Worm (Caenorhabditis elegans) whole organism, early embryonic: ENCODE measurements around the gene F53A9.8.
A peak's percentile ranks its signal among the peaks of the same experiment; 100 is the strongest.

Source experiments
- B0310.2 ChIP-seq: sonication (generic microtip); optimal IDR thresholded peaks from 2 replicates; lab custom pipeline; 2016; ENCODE audit warnings: mild to moderate bottlenecking, missing genetic modification characterization, missing compliant biosample characterization
- F13C5.2 ChIP-seq: sonication (generic microtip); optimal IDR thresholded peaks from 2 replicates; lab custom pipeline; 2017; ENCODE audit warnings: mild to moderate bottlenecking, missing genetic modification characterization, inconsistent platforms, missing compliant biosample characterization
- aly-1 ChIP-seq: sonication (generic microtip); optimal IDR thresholded peaks from 2 replicates; lab custom pipeline; 2016; ENCODE audit warnings: missing genetic modification characterization, missing compliant biosample characterization
- ama-1 ChIP-seq: fragments of 150-350 bp; optimal IDR thresholded peaks from 2 replicates; lab custom pipeline; 2014
- ceh-13 ChIP-seq: fragments of 200-800 bp; sonication (Bioruptor generic); optimal IDR thresholded peaks from 2 replicates; lab custom pipeline; 2018; ENCODE audit warnings: mild to moderate bottlenecking, missing genetic modification characterization, missing compliant biosample characterization
- ceh-36 ChIP-seq: sonication (generic microtip); optimal IDR thresholded peaks from 2 replicates; lab custom pipeline; 2016; ENCODE audit warnings: missing genetic modification characterization, inconsistent platforms, missing compliant biosample characterization
- ets-7 ChIP-seq: sonication (generic microtip); optimal IDR thresholded peaks from 2 replicates; lab custom pipeline; 2016; ENCODE audit warnings: missing genotype, missing genetic modification characterization, missing compliant biosample characterization
- flt-1 ChIP-seq: fragments of 200-800 bp; sonication (Bioruptor generic); IDR thresholded peaks from 2 replicates; pipeline ENCODE4 v1.3.6; 2022; ENCODE audit warnings: missing genetic modification characterization, missing compliant biosample characterization
- hmbx-1 ChIP-seq: sonication (generic microtip); optimal IDR thresholded peaks from 2 replicates; lab custom pipeline; 2016; ENCODE audit warnings: mild to moderate bottlenecking, missing genetic modification characterization, missing compliant biosample characterization
- hmg-4 ChIP-seq: fragments of 200-800 bp; sonication (Bioruptor generic); optimal IDR thresholded peaks from 2 replicates; lab custom pipeline; 2018; ENCODE audit warnings: mild to moderate bottlenecking, missing genetic modification characterization, missing compliant biosample characterization
- hnd-1 ChIP-seq: sonication (generic microtip); optimal IDR thresholded peaks from 2 replicates; lab custom pipeline; 2016; ENCODE audit warnings: missing genetic modification characterization, missing compliant biosample characterization
- pes-1 ChIP-seq: fragments of 200-800 bp; sonication (Bioruptor generic); IDR thresholded peaks from 2 replicates; pipeline ENCODE4 v1.3.6; 2022; ENCODE audit warnings: missing genetic modification reagents, missing genetic modification characterization, missing compliant biosample characterization
- scrt-1 ChIP-seq: fragments of 200-800 bp; sonication (Bioruptor generic); IDR thresholded peaks from 2 replicates; pipeline ENCODE4 v1.3.6; 2022; ENCODE audit warnings: missing genetic modification characterization, missing compliant biosample characterization
- sea-1 ChIP-seq: fragments of 200-800 bp; sonication (Bioruptor generic); conservative IDR thresholded peaks from 2 replicates; pipeline ENCODE4 v1.3.6; 2022; ENCODE audit warnings: missing genetic modification characterization, missing compliant biosample characterization
- tbx-11 ChIP-seq: fragments of 200-800 bp; sonication (Bioruptor generic); IDR thresholded peaks from 2 replicates; pipeline ENCODE4 v1.3.6; 2022; ENCODE audit warnings: missing genetic modification characterization, missing compliant biosample characterization
- tbx-37 ChIP-seq: fragments of 200-800 bp; sonication (Bioruptor generic); conservative IDR thresholded peaks from 2 replicates; pipeline ENCODE4 v1.3.6; 2022; ENCODE audit warnings: missing genetic modification reagents, missing genetic modification characterization, missing compliant biosample characterization
- tra-4 ChIP-seq: sonication (generic microtip); optimal IDR thresholded peaks from 2 replicates; lab custom pipeline; 2017; ENCODE audit warnings: missing genetic modification characterization, missing compliant biosample characterization

The F53A9.8 gene

DNA sequence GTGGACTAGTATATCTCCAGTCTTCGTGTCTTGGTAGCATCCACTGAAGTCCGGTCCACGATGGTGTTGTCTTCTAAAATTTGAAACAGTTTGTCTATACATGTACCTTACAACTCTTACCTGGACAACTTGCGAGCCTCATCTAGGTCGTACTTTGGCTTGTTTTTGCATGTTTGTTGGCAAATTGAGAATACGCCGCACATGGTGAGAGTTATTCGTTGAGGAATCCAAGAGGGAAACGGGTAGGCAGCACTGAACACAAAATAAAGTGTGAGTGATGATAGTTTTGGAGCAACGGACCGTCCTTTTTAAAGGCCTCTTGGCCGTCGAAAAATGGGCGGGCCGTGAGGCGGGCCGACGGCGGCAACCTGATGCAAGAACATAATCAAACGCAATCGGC is 32.0 kb upstream of the F53A9.8 start, which contains the start of gene asns-2:
asns-2 (minus strand) TSS at position 282 of the 400 bp plus-strand sequence.
- TF ChIP-seq scrt-1 (GFP tag; lab: Robert Waterston, UW) (no peak), aly-1 (peak; percentile 13), hmg-4 (GFP tag; lab: Kevin White, UChicago) (no peak), tra-4 (tag; lab: Kevin White, UChicago) (no peak)

DNA sequence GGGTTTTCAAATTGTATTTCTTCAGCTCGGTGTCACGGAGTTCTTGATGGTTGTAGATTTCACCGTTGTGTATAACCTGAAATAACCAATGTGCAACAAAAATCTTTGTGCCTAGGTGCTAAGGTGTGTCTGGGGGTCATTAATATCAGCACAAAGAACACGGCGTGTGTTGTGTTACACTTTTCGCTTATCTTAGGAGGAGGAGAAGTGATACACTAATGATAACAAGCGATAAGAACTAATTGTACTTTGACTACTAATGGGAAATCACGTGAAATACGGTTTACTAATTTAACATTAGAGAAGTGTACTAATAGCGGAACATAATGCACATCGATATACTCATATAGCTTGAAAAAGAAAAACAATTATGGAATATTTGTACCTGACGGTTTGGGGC is 31.5 kb upstream of the F53A9.8 start:
- TF ChIP-seq tbx-37 (GFP tag; lab: Robert Waterston, UW) (no peak), aly-1 (no peak), flt-1 (GFP tag; lab: Robert Waterston, UW) (no peak), ceh-13 (GFP tag; lab: Kevin White, UChicago) (no peak), pes-1 (GFP tag; lab: Robert Waterston, UW) (no peak), hmg-4 (GFP tag; lab: Kevin White, UChicago) (no peak), B0310.2 (tag; lab: Kevin White, UChicago) (no peak), scrt-1 (GFP tag; lab: Robert Waterston, UW) (no peak), hmbx-1 (tag; lab: Kevin White, UChicago) (no peak), sea-1 (GFP tag; lab: Robert Waterston, UW) (no peak), tbx-11 (GFP tag; lab: Robert Waterston, UW) (no peak), F13C5.2 (tag; lab: Kevin White, UChicago) (no peak), ama-1 (lab: Kevin White, UChicago) (no peak), tra-4 (tag; lab: Kevin White, UChicago) (no peak)

DNA sequence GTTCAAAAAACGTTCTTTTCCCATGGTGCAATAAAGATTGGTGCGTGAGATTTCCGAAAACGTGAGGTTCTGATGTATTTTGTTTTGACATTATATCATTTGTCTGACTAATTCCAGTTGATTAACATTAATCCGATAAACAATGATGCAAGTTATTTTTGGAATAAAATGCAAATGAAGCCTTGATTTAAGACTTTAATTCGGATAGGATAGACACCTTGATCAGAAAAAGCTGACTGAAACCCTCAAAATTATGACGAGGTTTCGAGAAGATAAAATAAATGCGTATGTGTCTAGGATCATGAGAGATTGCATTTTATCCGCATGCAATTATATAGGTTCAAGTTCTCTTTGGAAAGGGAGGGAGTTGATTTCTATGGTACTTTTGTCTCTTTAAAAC is 26.8 kb upstream of the F53A9.8 start:
- TF ChIP-seq B0310.2 (tag; lab: Kevin White, UChicago): no peak
- no peak for TF ChIP-seq hnd-1 (tag; lab: Kevin White, UChicago)
- TF ChIP-seq tbx-11 (GFP tag; lab: Robert Waterston, UW): no peak
- TF ChIP-seq aly-1: no peak
- no peak for TF ChIP-seq pes-1 (GFP tag; lab: Robert Waterston, UW)
- no peak for TF ChIP-seq ama-1 (lab: Kevin White, UChicago)
- no peak for TF ChIP-seq tbx-37 (GFP tag; lab: Robert Waterston, UW)
- no peak for TF ChIP-seq flt-1 (GFP tag; lab: Robert Waterston, UW)
- no peak for TF ChIP-seq tra-4 (tag; lab: Kevin White, UChicago)
- no peak for TF ChIP-seq ceh-13 (GFP tag; lab: Kevin White, UChicago)
- no peak for TF ChIP-seq hmbx-1 (tag; lab: Kevin White, UChicago)
- TF ChIP-seq ets-7 (tag; lab: Kevin White, UChicago): no peak
- TF ChIP-seq scrt-1 (GFP tag; lab: Robert Waterston, UW): no peak
- TF ChIP-seq sea-1 (GFP tag; lab: Robert Waterston, UW): no peak
- no peak for TF ChIP-seq hmg-4 (GFP tag; lab: Kevin White, UChicago)
- TF ChIP-seq ceh-36 (tag; lab: Kevin White, UChicago): no peak
- TF ChIP-seq F13C5.2 (tag; lab: Kevin White, UChicago): no peak

DNA sequence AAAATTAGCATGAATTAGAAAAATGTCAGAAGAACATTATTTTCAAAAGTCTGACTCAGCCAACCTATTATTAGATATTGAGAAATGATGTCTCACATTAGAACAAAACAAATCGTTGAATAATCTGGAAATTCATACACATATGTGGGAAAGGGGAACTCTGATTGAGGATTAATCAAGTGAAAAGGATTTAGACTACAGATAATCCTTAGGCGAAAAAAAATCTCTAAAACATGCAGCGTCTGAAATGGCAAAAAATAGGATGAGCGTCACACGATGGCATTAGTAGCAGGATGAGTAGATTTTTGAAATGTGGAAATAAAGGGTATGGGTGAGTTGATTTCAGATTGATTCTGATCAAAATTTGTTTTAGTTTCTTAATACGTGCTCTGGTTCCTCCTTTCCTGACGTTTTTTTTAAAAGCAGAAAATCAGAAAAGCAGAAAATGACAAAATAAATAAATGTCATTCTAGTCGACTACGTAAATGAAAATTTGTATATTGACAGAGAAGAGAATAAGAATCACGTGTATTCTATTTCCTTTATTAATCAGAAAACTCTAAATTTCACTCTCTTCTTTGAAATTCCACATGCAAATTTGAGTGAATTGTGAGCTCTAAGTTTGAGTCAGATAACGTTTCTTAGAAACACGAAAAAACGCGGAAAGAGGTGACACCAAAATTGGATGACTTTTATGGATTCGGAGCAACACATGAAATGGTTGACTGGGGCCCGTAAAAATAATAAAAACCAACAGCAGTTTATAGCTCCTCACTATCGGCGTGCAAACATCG is 25.7 kb upstream of the F53A9.8 start:
- TF ChIP-seq flt-1 (GFP tag; lab: Robert Waterston, UW) (no peak), hmbx-1 (tag; lab: Kevin White, UChicago) (no peak), aly-1 (no peak), tbx-11 (GFP tag; lab: Robert Waterston, UW) (no peak), B0310.2 (tag; lab: Kevin White, UChicago) (no peak), tra-4 (tag; lab: Kevin White, UChicago) (no peak), sea-1 (GFP tag; lab: Robert Waterston, UW) (no peak), ama-1 (lab: Kevin White, UChicago) (no peak), F13C5.2 (tag; lab: Kevin White, UChicago) (no peak), hnd-1 (tag; lab: Kevin White, UChicago) (no peak), tbx-37 (GFP tag; lab: Robert Waterston, UW) (no peak), ceh-36 (tag; lab: Kevin White, UChicago) (no peak), ceh-13 (GFP tag; lab: Kevin White, UChicago) (no peak), pes-1 (GFP tag; lab: Robert Waterston, UW) (no peak), hmg-4 (GFP tag; lab: Kevin White, UChicago) (no peak), ets-7 (tag; lab: Kevin White, UChicago) (no peak), scrt-1 (GFP tag; lab: Robert Waterston, UW) (no peak)

DNA sequence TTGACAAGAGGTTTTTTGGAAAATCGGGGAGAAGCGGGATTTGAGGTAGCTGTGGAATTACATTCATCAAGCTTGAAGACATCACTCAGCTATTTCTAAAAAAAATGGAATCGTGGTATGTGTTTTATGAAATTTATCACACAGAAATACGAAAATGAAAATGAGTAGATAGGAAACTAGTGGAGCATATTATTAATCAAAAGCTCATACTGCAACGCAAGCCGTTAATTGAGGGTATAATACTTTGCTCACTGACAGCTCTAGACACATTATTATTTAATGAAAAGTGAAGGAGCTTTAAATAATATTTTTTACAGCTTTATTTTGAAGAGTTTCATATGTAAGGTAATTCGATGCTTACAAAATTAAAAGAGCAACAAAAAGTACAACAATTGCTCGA is 24.2 kb upstream of the F53A9.8 start, which contains the start of gene M02D8.7:
M02D8.7 (minus strand) TSS at position 101 of the 400 bp plus-strand sequence.
- TF ChIP-seq hmbx-1 (tag; lab: Kevin White, UChicago) (no peak), B0310.2 (tag; lab: Kevin White, UChicago) (no peak), sea-1 (GFP tag; lab: Robert Waterston, UW) (no peak), scrt-1 (GFP tag; lab: Robert Waterston, UW) (no peak), flt-1 (GFP tag; lab: Robert Waterston, UW) (no peak), ceh-13 (GFP tag; lab: Kevin White, UChicago) (no peak), pes-1 (GFP tag; lab: Robert Waterston, UW) (no peak), F13C5.2 (tag; lab: Kevin White, UChicago) (no peak), ets-7 (tag; lab: Kevin White, UChicago) (no peak), tbx-11 (GFP tag; lab: Robert Waterston, UW) (no peak), aly-1 (no peak), hmg-4 (GFP tag; lab: Kevin White, UChicago) (no peak), hnd-1 (tag; lab: Kevin White, UChicago) (no peak), tbx-37 (GFP tag; lab: Robert Waterston, UW) (no peak), ama-1 (lab: Kevin White, UChicago) (no peak)

DNA sequence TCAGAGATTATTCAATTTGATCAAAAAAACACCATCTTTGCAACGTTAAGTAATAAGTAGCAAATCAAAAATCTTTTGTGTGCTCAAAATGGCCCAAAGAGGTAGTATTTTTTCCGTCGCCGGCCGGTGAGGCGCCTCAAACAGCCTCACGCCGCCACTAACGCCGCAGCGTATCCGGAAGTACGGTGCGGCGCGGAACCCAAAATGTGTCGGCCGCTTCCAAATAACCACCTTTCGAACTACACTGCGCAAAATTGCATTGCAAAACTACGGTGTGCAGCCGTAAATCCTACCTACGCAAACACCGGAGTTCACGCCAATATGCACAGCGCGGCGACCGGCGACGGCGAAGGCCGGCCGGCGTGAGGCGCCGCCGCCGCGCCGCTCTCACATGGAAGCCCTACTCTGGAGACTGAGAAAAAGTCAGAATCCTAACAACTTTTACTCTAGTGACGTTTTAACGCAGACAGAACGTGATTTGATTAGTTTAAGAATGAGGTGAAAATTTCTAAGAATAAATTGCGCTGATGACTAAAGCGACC is 23.0 kb upstream of the F53A9.8 start:
- TF ChIP-seq ceh-13 (GFP tag; lab: Kevin White, UChicago) (no peak), ama-1 (lab: Kevin White, UChicago) (no peak), hnd-1 (tag; lab: Kevin White, UChicago) (no peak), ceh-36 (tag; lab: Kevin White, UChicago) (no peak), tbx-11 (GFP tag; lab: Robert Waterston, UW) (no peak), F13C5.2 (tag; lab: Kevin White, UChicago) (no peak), aly-1 (no peak), ets-7 (tag; lab: Kevin White, UChicago) (no peak), hmg-4 (GFP tag; lab: Kevin White, UChicago) (no peak), hmbx-1 (tag; lab: Kevin White, UChicago) (no peak), pes-1 (GFP tag; lab: Robert Waterston, UW) (no peak), B0310.2 (tag; lab: Kevin White, UChicago) (no peak), scrt-1 (GFP tag; lab: Robert Waterston, UW) (no peak), flt-1 (GFP tag; lab: Robert Waterston, UW) (no peak), tra-4 (tag; lab: Kevin White, UChicago) (no peak)
